Worm (Caenorhabditis elegans): Measurements from ENCODE around the gene dkc-1.

dkc-1 gene

DNA sequence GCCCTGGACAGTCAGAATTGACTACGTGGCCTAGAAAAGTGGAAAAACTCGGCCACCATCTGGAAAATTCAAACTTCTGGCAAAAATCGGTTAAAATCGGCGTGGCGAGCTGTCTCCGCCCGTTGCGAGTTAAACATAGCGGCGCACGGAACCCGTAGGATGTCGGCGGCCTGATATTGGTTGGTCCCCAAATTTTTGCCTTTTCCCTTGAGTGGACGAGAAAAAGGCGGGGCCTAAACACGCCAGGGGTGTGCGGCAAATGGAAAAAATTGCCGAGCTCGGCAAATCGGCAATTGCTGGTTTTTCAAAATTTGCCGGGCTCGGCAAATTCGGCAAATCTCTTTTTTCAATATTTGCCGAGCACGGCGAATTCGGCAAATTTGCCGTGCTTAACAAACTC lies 14.9 kb upstream of the dkc-1 start (continued):
- no peak for TF ChIP-seq aptf-2 (GFP tag; conservative IDR thresholded peaks at IDR 0.05)
- peak; percentile 45 for TF ChIP-seq lin-54 (GFP tag; optimal IDR thresholded peaks at IDR 0.05)
- no peak for TF ChIP-seq T07F8.4 (tag; optimal IDR thresholded peaks at IDR 0.05)
- peak; percentile 39; the same call in 1 of the 2 replicates for TF ChIP-seq madf-8 (GFP tag; conservative IDR thresholded peaks at IDR 0.05)
- TF ChIP-seq nhr-90 (tag; optimal IDR thresholded peaks at IDR 0.05), result no peak
- no peak for TF ChIP-seq him-1 (tag; optimal IDR thresholded peaks at IDR 0.05)
- 0 out of 2 replicates have a peak, but pooled peaks have one; percentile 47 for TF ChIP-seq aptf-3 (GFP tag; IDR thresholded peaks at IDR 0.05)
- TF ChIP-seq attf-5 (GFP tag; optimal IDR thresholded peaks at IDR 0.05), result no peak
- TF ChIP-seq ztf-22 (GFP tag; optimal IDR thresholded peaks at IDR 0.05), result no peak
- TF ChIP-seq mcd-1 (GFP tag; IDR thresholded peaks at IDR 0.05), result no peak
- TF ChIP-seq zim-3 (tag; optimal IDR thresholded peaks at IDR 0.05), result no peak
- no peak for TF ChIP-seq B0035.1 (tag; optimal IDR thresholded peaks at IDR 0.05)
- TF ChIP-seq F10E7.11 (tag; optimal IDR thresholded peaks at IDR 0.05), result no peak
- no peak for TF ChIP-seq ztf-25 (GFP tag; IDR thresholded peaks at IDR 0.05)
- TF ChIP-seq rec-8 (tag; optimal IDR thresholded peaks at IDR 0.05), result no peak
- TF ChIP-seq F22D6.2 (tag; optimal IDR thresholded peaks at IDR 0.05), result no peak
- TF ChIP-seq nhr-80 (tag; optimal IDR thresholded peaks at IDR 0.05), result no peak
- TF ChIP-seq cebp-1 (GFP tag; IDR thresholded peaks at IDR 0.05), result no peak
- TF ChIP-seq cebp-1 (tag; optimal IDR thresholded peaks at IDR 0.05), result no peak
- no peak for TF ChIP-seq madf-10 (tag; optimal IDR thresholded peaks at IDR 0.05)
- TF ChIP-seq let-607 (tag; optimal IDR thresholded peaks at IDR 0.05), result no peak
- peak; percentile 83 for TF ChIP-seq pbrm-1 (GFP tag; IDR thresholded peaks at IDR 0.05)
- TF ChIP-seq Y53F4B.3 (GFP tag; IDR thresholded peaks at IDR 0.05), result no peak
- no peak for TF ChIP-seq zfh-2 (GFP tag; conservative IDR thresholded peaks at IDR 0.05)
- no peak for TF ChIP-seq mes-4 (tag; optimal IDR thresholded peaks at IDR 0.05)
- TF ChIP-seq rcor-1 (GFP tag; IDR thresholded peaks at IDR 0.05), result peak; percentile 56; the same call in 1 of the 2 replicates
- TF ChIP-seq D2030.7 (GFP tag; IDR thresholded peaks at IDR 0.05), result peak; percentile 92
- no peak for TF ChIP-seq bed-1 (GFP tag; IDR thresholded peaks at IDR 0.05)
- no peak for TF ChIP-seq lir-1 (GFP tag; conservative IDR thresholded peaks at IDR 0.05)
- no peak for TF ChIP-seq mel-28 (tag; optimal IDR thresholded peaks at IDR 0.05; ENCODE audit: borderline replicate concordance)
- TF ChIP-seq nhr-27 (tag; optimal IDR thresholded peaks at IDR 0.05), result no peak
- no peak for TF ChIP-seq ceh-27 (GFP tag; optimal IDR thresholded peaks at IDR 0.05)
- no peak for TF ChIP-seq egrh-3 (GFP tag; IDR thresholded peaks at IDR 0.05)
- TF ChIP-seq ztf-6 (GFP tag; IDR thresholded peaks at IDR 0.05), result no peak
- no peak for TF ChIP-seq K12H6.12 (tag; optimal IDR thresholded peaks at IDR 0.05)
- peak; percentile 67 for TF ChIP-seq hsf-1 (GFP tag; IDR thresholded peaks at IDR 0.05)
- no peak for TF ChIP-seq let-526 (GFP tag; IDR thresholded peaks at IDR 0.05)
- peak; percentile 21; the same call in 1 of the 2 replicates for TF ChIP-seq egl-44 (GFP tag; IDR thresholded peaks at IDR 0.05)
- TF ChIP-seq unc-130 (GFP tag; optimal IDR thresholded peaks at IDR 0.05), result no peak
- TF ChIP-seq die-1 (tag; optimal IDR thresholded peaks at IDR 0.05), result no peak
